Fruit fly (Drosophila melanogaster): Measurements from ENCODE around the gene Gr32a.

- TF ChIP-seq D1 (tag; optimal IDR thresholded peaks at IDR 0.05) (no peak), CG13204 (GFP tag; optimal IDR thresholded peaks at IDR 0.05) (peak; percentile 65), rn (GFP tag; IDR thresholded peaks at IDR 0.05) (no peak), Ets98B (GFP tag; IDR thresholded peaks at IDR 0.05) (no peak), CG8159 (tag; optimal IDR thresholded peaks at IDR 0.05) (no peak), CG9948 (tag; optimal IDR thresholded peaks at IDR 0.05) (no peak), EcR (GFP tag; optimal IDR thresholded peaks at IDR 0.05) (peak; percentile 37)
Measured at dm6 chr2L:11068907-11069306, 44.9 kb upstream of the Gr32a start.
